Fruit fly (Drosophila melanogaster): ENCODE measurements around the gene osi.

- no peak for TF ChIP-seq pan (optimal IDR thresholded peaks at IDR 0.05)
- no peak for TF ChIP-seq psq (optimal IDR thresholded peaks at IDR 0.05)
- TF ChIP-seq EcR (GFP tag; optimal IDR thresholded peaks at IDR 0.05), result no peak
- no peak for TF ChIP-seq CG8478 (optimal IDR thresholded peaks at IDR 0.05)
- no peak for TF ChIP-seq Dll (optimal IDR thresholded peaks at IDR 0.05)
- TF ChIP-seq usp (GFP tag; optimal IDR thresholded peaks at IDR 0.05), result no peak
These were observed 50.6 kb downstream of the osi start, which contains the start of gene Nepl9 for dm6 chr2L:16837158-16837557.
